Worm (Caenorhabditis elegans) whole organism, mixed stage, embryonic: ENCODE results near the gene ttr-36.

Experiments
- mab-5 ChIP-seq: fragments of 150-350 bp; optimal IDR thresholded peaks from 2 replicates; lab custom pipeline; 2014; ENCODE audit warnings: missing biosample characterization, missing genetic modification characterization
- nhr-28 ChIP-seq: fragments of 150-350 bp; optimal IDR thresholded peaks from 2 replicates; lab custom pipeline; 2014; ENCODE audit warnings: missing biosample characterization, missing genetic modification characterization

DNA sequence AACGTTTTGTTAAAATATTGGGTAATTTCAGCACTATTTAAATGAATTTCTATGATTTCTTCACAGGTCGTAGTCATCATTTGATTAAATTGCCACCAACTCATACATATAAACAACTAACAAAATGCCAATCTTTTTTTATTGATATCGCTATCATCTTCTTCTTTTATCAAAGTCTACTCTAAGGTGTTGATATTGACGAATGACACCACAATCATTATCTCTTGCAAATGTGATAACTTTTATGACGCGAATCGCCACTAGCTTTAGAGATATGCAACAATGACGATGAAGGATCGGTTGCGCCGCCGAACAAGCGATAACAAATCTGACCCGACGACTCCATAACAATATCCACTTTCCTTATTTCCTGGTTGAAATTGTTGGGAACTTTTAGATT is 3.7 kb downstream of the ttr-36 start:
- TF ChIP-seq nhr-28 (tag; lab: Kevin White, UChicago) (no peak), mab-5 (tag; lab: Kevin White, UChicago) (no peak)
